Fruit fly (Drosophila melanogaster): ENCODE measurements around the gene CG32814.

Gene CG32814

DNA sequence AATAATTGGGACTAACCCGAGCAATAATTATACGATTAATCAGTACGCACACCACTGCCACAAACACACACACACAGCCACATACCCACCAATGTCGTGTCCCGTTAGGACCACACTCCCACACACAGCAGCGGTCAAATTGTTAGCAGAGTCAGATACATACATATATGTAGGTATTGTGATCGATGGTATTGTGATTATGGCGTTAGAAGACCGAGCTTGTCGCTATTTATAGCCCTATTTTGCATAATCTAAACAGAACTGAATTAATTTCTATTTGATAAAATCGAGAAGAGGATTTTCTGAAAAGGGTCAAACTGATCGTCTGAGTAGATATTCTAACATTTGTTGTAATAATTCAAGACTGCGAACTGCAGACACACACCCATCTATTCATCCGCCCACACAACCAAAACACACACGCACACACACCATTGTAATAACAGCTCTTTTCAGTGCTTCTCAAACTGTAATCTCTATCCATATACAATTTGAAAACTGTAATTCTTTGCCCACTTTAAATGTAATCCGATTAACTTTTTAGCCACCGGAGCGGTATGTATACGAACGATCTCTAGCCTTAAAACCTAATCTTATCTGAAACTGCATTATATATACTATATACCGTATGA lies 15.0 kb upstream of the CG32814 start (continued):
- TF ChIP-seq sens (GFP tag), result peak; percentile 86
- TF ChIP-seq CG16815 (GFP tag; optimal IDR thresholded peaks at IDR 0.05), result no peak
- TF ChIP-seq CG10979 (tag; optimal IDR thresholded peaks at IDR 0.05), result peak; percentile 26
- no peak for TF ChIP-seq caup (GFP tag; optimal IDR thresholded peaks at IDR 0.05; ENCODE audit: severe bottlenecking)
- peak; percentile 83 for TF ChIP-seq cg (GFP tag; optimal IDR thresholded peaks at IDR 0.05)
- no peak for TF ChIP-seq vfl (GFP tag; optimal IDR thresholded peaks at IDR 0.05)
- TF ChIP-seq CG9437 (GFP tag; optimal IDR thresholded peaks at IDR 0.05), result no peak
- no peak for TF ChIP-seq kay (GFP tag; optimal IDR thresholded peaks at IDR 0.05)
- TF ChIP-seq CG11247 (GFP tag; IDR thresholded peaks at IDR 0.05), result no peak
- TF ChIP-seq CG4707 (GFP tag; optimal IDR thresholded peaks at IDR 0.05), result no peak
- TF ChIP-seq Ets97D (GFP tag; optimal IDR thresholded peaks at IDR 0.05), result no peak
- no peak for TF ChIP-seq Side (GFP tag; optimal IDR thresholded peaks at IDR 0.05)
- no peak for TF ChIP-seq crp (GFP tag; optimal IDR thresholded peaks at IDR 0.05)
- TF ChIP-seq CG18476 (GFP tag; optimal IDR thresholded peaks at IDR 0.05), result no peak
- TF ChIP-seq Myb (GFP tag; optimal IDR thresholded peaks at IDR 0.05), result no peak
- TF ChIP-seq CG32532 (GFP tag; IDR thresholded peaks at IDR 0.05), result peak; percentile 24; the same call in 1 of the 2 replicates
- TF ChIP-seq CG15269 (tag; optimal IDR thresholded peaks at IDR 0.05), result peak; percentile 7
- peak; percentile 11 for TF ChIP-seq grau (tag; optimal IDR thresholded peaks at IDR 0.05)
- no peak for TF ChIP-seq Dad (GFP tag; optimal IDR thresholded peaks at IDR 0.05)
- no peak for TF ChIP-seq scrt (GFP tag; optimal IDR thresholded peaks at IDR 0.05)
- no peak for TF ChIP-seq CG31224 (GFP tag; IDR thresholded peaks at IDR 0.05)
- TF ChIP-seq hth (optimal IDR thresholded peaks at IDR 0.05), result no peak
- no peak for TF ChIP-seq ap (GFP tag; IDR thresholded peaks at IDR 0.05)
- TF ChIP-seq Dfd (GFP tag; optimal IDR thresholded peaks at IDR 0.05), result no peak
- peak; percentile 24 for TF ChIP-seq lab (GFP tag; optimal IDR thresholded peaks at IDR 0.05)
- no peak for TF ChIP-seq CG10267 (tag; optimal IDR thresholded peaks at IDR 0.05)
- no peak for TF ChIP-seq ftz-f1 (GFP tag; optimal IDR thresholded peaks at IDR 0.05)
- TF ChIP-seq run (tag; optimal IDR thresholded peaks at IDR 0.05), result no peak
- no peak for TF ChIP-seq mld (GFP tag; IDR thresholded peaks at IDR 0.05; ENCODE audit: partially characterized antibody)
- TF ChIP-seq Kr (GFP tag; optimal IDR thresholded peaks at IDR 0.05), result no peak
- no peak for TF ChIP-seq CG11504 (tag; optimal IDR thresholded peaks at IDR 0.05)
- peak; percentile 12 for TF ChIP-seq Meics (GFP tag; optimal IDR thresholded peaks at IDR 0.05)
- no peak for TF ChIP-seq Sin3A (optimal IDR thresholded peaks at IDR 0.05)
- TF ChIP-seq CG12769 (tag; optimal IDR thresholded peaks at IDR 0.05), result no peak
- TF ChIP-seq CG1603 (tag; optimal IDR thresholded peaks at IDR 0.05), result peak; percentile 1
- no peak for TF ChIP-seq CG2116 (GFP tag; optimal IDR thresholded peaks at IDR 0.05)
- no peak for TF ChIP-seq Antp (GFP tag; optimal IDR thresholded peaks at IDR 0.05)
- no peak for TF ChIP-seq Bteb2 (GFP tag; optimal IDR thresholded peaks at IDR 0.05)
- TF ChIP-seq Dref (GFP tag; IDR thresholded peaks at IDR 0.05), result no peak
- TF ChIP-seq hkb (optimal IDR thresholded peaks at IDR 0.05), result no peak
- TF ChIP-seq hkb (GFP tag; IDR thresholded peaks at IDR 0.05), result 0 out of 2 replicates have a peak, but pooled peaks have one; percentile 22
- TF ChIP-seq Spps (tag; optimal IDR thresholded peaks at IDR 0.05), result no peak
- TF ChIP-seq so (GFP tag; IDR thresholded peaks at IDR 0.05), result no peak
- TF ChIP-seq CG4820 (GFP tag; optimal IDR thresholded peaks at IDR 0.05), result no peak
- no peak for TF ChIP-seq CG14710 (tag; optimal IDR thresholded peaks at IDR 0.05)
- TF ChIP-seq CG10565 (GFP tag; optimal IDR thresholded peaks at IDR 0.05), result no peak
- TF ChIP-seq cad (GFP tag; optimal IDR thresholded peaks at IDR 0.05), result peak; percentile 55
- no peak for TF ChIP-seq sob (GFP tag; IDR thresholded peaks at IDR 0.05)
- no peak for TF ChIP-seq CG14441 (GFP tag; IDR thresholded peaks at IDR 0.05)
- TF ChIP-seq HLH3B (GFP tag; IDR thresholded peaks at IDR 0.05), result no peak
- TF ChIP-seq CG2120 (GFP tag; optimal IDR thresholded peaks at IDR 0.05), result peak; percentile 26
- TF ChIP-seq CG5953 (GFP tag; IDR thresholded peaks at IDR 0.05), result no peak

All from whole organism, embryonic.